Fruit fly (Drosophila melanogaster) whole organism, embryonic: ENCODE results near the gene Trf4-1.

Experiments
- Blimp-1 ChIP-seq: fragments of 200-800 bp; sonication (Bioruptor generic); optimal IDR thresholded peaks from 3 replicates; lab custom pipeline; 2018; ENCODE audit warnings: missing biosample characterization, missing genetic modification characterization, mild to moderate bottlenecking, moderate library complexity, missing genetic modification reagents
- CG10147 ChIP-seq: fragments of 200-800 bp; sonication (Bioruptor generic); optimal IDR thresholded peaks from 2 replicates; lab custom pipeline; 2019; ENCODE audit warnings: missing biosample characterization, mild to moderate bottlenecking, missing genetic modification characterization, moderate library complexity
- CG11560 ChIP-seq: fragments of 200-800 bp; sonication (Bioruptor generic); IDR thresholded peaks from 3 replicates; pipeline ENCODE4 v1.3.6; 2022; ENCODE audit warnings: missing biosample characterization, missing genetic modification characterization
- CG12071 ChIP-seq: fragments of 200-800 bp; sonication (Bioruptor generic); optimal IDR thresholded peaks from 3 replicates; lab custom pipeline; 2018; ENCODE audit warnings: missing biosample characterization, mild to moderate bottlenecking, missing genetic modification characterization
- CG12104 ChIP-seq: fragments of 200-800 bp; sonication (Bioruptor generic); optimal IDR thresholded peaks from 3 replicates; lab custom pipeline; 2016; ENCODE audit warnings: missing biosample characterization, missing genetic modification characterization
- CG12155 ChIP-seq: fragments of 200-800 bp; sonication (Bioruptor generic); optimal IDR thresholded peaks from 3 replicates; lab custom pipeline; 2016; ENCODE audit warnings: missing biosample characterization, missing genetic modification characterization
- CG12219 ChIP-seq: fragments of 200-800 bp; sonication (Bioruptor generic); optimal IDR thresholded peaks from 3 replicates; lab custom pipeline; 2018; ENCODE audit warnings: missing biosample characterization, mild to moderate bottlenecking, missing genetic modification characterization
- CG12391 ChIP-seq: fragments of 200-800 bp; sonication (Bioruptor generic); optimal IDR thresholded peaks from 3 replicates; lab custom pipeline; 2018; ENCODE audit warnings: missing biosample characterization, mild to moderate bottlenecking, missing genetic modification characterization, moderate library complexity
- CG15601 ChIP-seq: fragments of 200-800 bp; sonication (Bioruptor generic); optimal IDR thresholded peaks from 3 replicates; lab custom pipeline; 2019; ENCODE audit warnings: missing biosample characterization, mild to moderate bottlenecking, missing genetic modification characterization, moderate library complexity
- CG17829 ChIP-seq: fragments of 200-800 bp; optimal IDR thresholded peaks from 2 replicates; lab custom pipeline; 2019; ENCODE audit warnings: missing biosample characterization, mild to moderate bottlenecking, missing genetic modification characterization, moderate library complexity
- CG2712 ChIP-seq: fragments of 200-800 bp; optimal IDR thresholded peaks from 3 replicates; lab custom pipeline; 2019; ENCODE audit warnings: missing biosample characterization, mild to moderate bottlenecking, missing genetic modification characterization, moderate library complexity
- CG32772 ChIP-seq: fragments of 200-800 bp; sonication (Bioruptor generic); IDR thresholded peaks from 2 replicates; pipeline ENCODE4 v1.3.6; 2022; ENCODE audit warnings: missing biosample characterization, missing genetic modification characterization
- CG33213 ChIP-seq: fragments of 200-800 bp; sonication (Bioruptor generic); optimal IDR thresholded peaks from 3 replicates; lab custom pipeline; 2016; ENCODE audit warnings: missing biosample characterization, missing genetic modification characterization
- CG34224 ChIP-seq: fragments of 200-800 bp; sonication (Bioruptor generic); IDR thresholded peaks from 3 replicates; pipeline ENCODE4 v1.3.6; 2022; ENCODE audit warnings: missing biosample characterization, missing genetic modification characterization; ENCODE audit not compliant: partially characterized antibody
- CG8281 ChIP-seq: fragments of 200-800 bp; sonication (Bioruptor generic); optimal IDR thresholded peaks from 2 replicates; lab custom pipeline; 2018; ENCODE audit warnings: missing biosample characterization, mild to moderate bottlenecking, missing genetic modification characterization, moderate library complexity
- CG8944 ChIP-seq: fragments of 200-800 bp; sonication (Bioruptor generic); optimal IDR thresholded peaks from 3 replicates; lab custom pipeline; 2016; ENCODE audit warnings: missing biosample characterization, missing genetic modification characterization
- CkIIα-i1 ChIP-seq: fragments of 200-800 bp; sonication (Bioruptor generic); IDR thresholded peaks from 2 replicates; pipeline ENCODE4 v1.3.6; 2022; ENCODE audit warnings: missing biosample characterization, missing genetic modification characterization
- Deaf1 ChIP-seq: fragments of 200-800 bp; optimal IDR thresholded peaks from 3 replicates; lab custom pipeline; 2019; ENCODE audit warnings: missing biosample characterization, mild to moderate bottlenecking, missing genetic modification characterization, moderate library complexity
- Drgx ChIP-seq: fragments of 200-800 bp; sonication (Bioruptor generic); IDR thresholded peaks from 2 replicates; pipeline ENCODE4 v1.3.6; 2022; ENCODE audit warnings: missing biosample characterization, missing genetic modification characterization
- Ets97D ChIP-seq: fragments of 200-800 bp; sonication (Bioruptor generic); optimal IDR thresholded peaks from 3 replicates; lab custom pipeline; 2016; ENCODE audit warnings: missing biosample characterization, missing genetic modification characterization
- Hr51 ChIP-seq, 2 experiments: fragments of 200-800 bp; sonication (Bioruptor generic); optimal IDR thresholded peaks; 2 replicates in 1 of 2; 3 replicates in 1 of 2; lab custom pipeline; 2016 to 2018; ENCODE audit warnings: missing biosample characterization in 2 of 2, missing genetic modification characterization in 2 of 2, mild to moderate bottlenecking in 1 of 2, moderate library complexity in 1 of 2
- Med ChIP-seq: fragments of 200-800 bp; sonication (Bioruptor generic); peaks from one replicate; lab custom pipeline; 2016; ENCODE audit warnings: missing biosample characterization, missing genetic modification characterization, mild to moderate bottlenecking, inconsistent platforms, moderate library complexity
- Mes4 ChIP-seq: fragments of 200-800 bp; sonication (Bioruptor generic); optimal IDR thresholded peaks from 2 replicates; lab custom pipeline; 2016; ENCODE audit warnings: missing biosample characterization, missing genetic modification characterization
- Side ChIP-seq: fragments of 200-800 bp; sonication (Bioruptor generic); optimal IDR thresholded peaks from 2 replicates; lab custom pipeline; 2016; ENCODE audit warnings: missing biosample characterization, missing genetic modification characterization
- Sin3A ChIP-seq: fragments of >200 bp; optimal IDR thresholded peaks from 2 replicates; lab custom pipeline; 2018
- Sry-β ChIP-seq: fragments of 200-800 bp; sonication (Bioruptor generic); optimal IDR thresholded peaks from 2 replicates; lab custom pipeline; 2018; ENCODE audit warnings: missing biosample characterization, mild to moderate bottlenecking, missing genetic modification characterization, moderate library complexity
- amos ChIP-seq: fragments of 200-800 bp; sonication (Bioruptor generic); IDR thresholded peaks from 2 replicates; pipeline ENCODE4 v1.3.6; 2022; ENCODE audit warnings: missing biosample characterization, missing genetic modification characterization; ENCODE audit not compliant: partially characterized antibody
- ara ChIP-seq: fragments of 200-800 bp; sonication (Bioruptor generic); IDR thresholded peaks from 2 replicates; pipeline ENCODE4 v1.3.6; 2022; ENCODE audit warnings: missing biosample characterization, missing genetic modification characterization
- bsh ChIP-seq, 2 experiments: fragments of 200-800 bp; sonication (Bioruptor generic); optimal IDR thresholded peaks; 2 replicates each; lab custom pipeline; 2017 to 2018; ENCODE audit warnings: mild to moderate bottlenecking in 2 of 2, missing biosample characterization in 2 of 2, missing genetic modification characterization in 2 of 2, moderate library complexity in 1 of 2
- corto ChIP-seq: fragments of 200-800 bp; sonication (Bioruptor generic); optimal IDR thresholded peaks from 2 replicates; lab custom pipeline; 2016; ENCODE audit warnings: missing biosample characterization, mild to moderate bottlenecking, missing genetic modification characterization, moderate library complexity
- crol ChIP-seq: fragments of 200-800 bp; sonication (Bioruptor generic); IDR thresholded peaks from 2 replicates; pipeline ENCODE4 v1.3.6; 2022; ENCODE audit warnings: missing biosample characterization, missing genetic modification characterization
- danr ChIP-seq: fragments of 200-800 bp; sonication (Bioruptor generic); IDR thresholded peaks from 2 replicates; pipeline ENCODE4 v1.3.6; 2022; ENCODE audit warnings: missing biosample characterization, missing genetic modification characterization
- ewg ChIP-seq: fragments of 200-800 bp; sonication (Bioruptor generic); optimal IDR thresholded peaks from 3 replicates; lab custom pipeline; 2017; ENCODE audit warnings: mild to moderate bottlenecking, missing biosample characterization, missing genetic modification reagents, missing genetic modification characterization
- gfzf ChIP-seq: fragments of 200-800 bp; sonication (Bioruptor generic); optimal IDR thresholded peaks from 2 replicates; lab custom pipeline; 2016; ENCODE audit warnings: missing biosample characterization, mild to moderate bottlenecking, missing genetic modification characterization, moderate library complexity
- hbn ChIP-seq: fragments of 200-800 bp; sonication (Bioruptor generic); IDR thresholded peaks from 2 replicates; pipeline ENCODE4 v1.3.6; 2022; ENCODE audit warnings: missing biosample characterization, missing genetic modification characterization; ENCODE audit not compliant: partially characterized antibody
- kah ChIP-seq: fragments of 200-800 bp; sonication (Bioruptor generic); optimal IDR thresholded peaks from 2 replicates; lab custom pipeline; 2018; ENCODE audit warnings: missing biosample characterization, mild to moderate bottlenecking, missing genetic modification characterization
- ken ChIP-seq: fragments of 200-800 bp; sonication (Bioruptor generic); IDR thresholded peaks from 3 replicates; pipeline ENCODE4 v1.3.6; 2022; ENCODE audit warnings: missing biosample characterization, missing genetic modification characterization
- nom ChIP-seq: fragments of 200-800 bp; sonication (Bioruptor generic); optimal IDR thresholded peaks from 2 replicates; lab custom pipeline; 2017; ENCODE audit warnings: missing biosample characterization, missing genetic modification characterization, mild to moderate bottlenecking, moderate library complexity, missing genetic modification reagents
- pb ChIP-seq: fragments of 200-800 bp; sonication (Bioruptor generic); optimal IDR thresholded peaks from 3 replicates; lab custom pipeline; 2016; ENCODE audit warnings: missing biosample characterization, missing genetic modification characterization
- pzg ChIP-seq: fragments of 200-800 bp; sonication (Bioruptor generic); optimal IDR thresholded peaks from 3 replicates; lab custom pipeline; 2018; ENCODE audit warnings: missing biosample characterization, mild to moderate bottlenecking, missing genetic modification characterization, moderate library complexity
- sens ChIP-seq: fragments of 200-800 bp; sonication (Bioruptor generic); peaks from one replicate; lab custom pipeline; 2016; ENCODE audit warnings: missing biosample characterization, missing genetic modification characterization
- sna ChIP-seq: fragments of 200-800 bp; sonication (Bioruptor generic); IDR thresholded peaks from 2 replicates; pipeline ENCODE4 v1.3.6; 2022; ENCODE audit warnings: missing biosample characterization, missing genetic modification characterization; ENCODE audit not compliant: partially characterized antibody
- so ChIP-seq: fragments of 200-800 bp; sonication (Bioruptor generic); IDR thresholded peaks from 3 replicates; pipeline ENCODE4 v1.3.6; 2022; ENCODE audit warnings: missing biosample characterization, missing genetic modification characterization
- sob ChIP-seq: fragments of 200-800 bp; sonication (Bioruptor generic); IDR thresholded peaks from 2 replicates; pipeline ENCODE4 v1.3.6; 2022; ENCODE audit warnings: missing biosample characterization, missing genetic modification characterization
- tx ChIP-seq: fragments of 200-800 bp; sonication (Bioruptor generic); optimal IDR thresholded peaks from 2 replicates; lab custom pipeline; 2016; ENCODE audit warnings: missing biosample characterization, missing genetic modification characterization
- vvl ChIP-seq: fragments of 200-800 bp; sonication (Bioruptor generic); IDR thresholded peaks from 2 replicates; pipeline ENCODE4 v1.3.6; 2022; ENCODE audit warnings: missing biosample characterization, missing genetic modification characterization
- wor ChIP-seq: fragments of 200-800 bp; sonication (Bioruptor generic); IDR thresholded peaks from 2 replicates; pipeline ENCODE4 v1.3.6; 2022; ENCODE audit warnings: missing biosample characterization, missing genetic modification characterization
- zen ChIP-seq: fragments of 200-800 bp; sonication (Bioruptor generic); optimal IDR thresholded peaks from 3 replicates; lab custom pipeline; 2018; ENCODE audit warnings: missing biosample characterization, mild to moderate bottlenecking, missing genetic modification characterization, moderate library complexity

Trf4-1 gene

dm6 chrX:8561404-8562397 is 1.6 kb downstream of the Trf4-1 start (continued):
- peak; percentile 74 for TF ChIP-seq Drgx (GFP tag; lab: Robert Waterston, UW)
- TF ChIP-seq CG34224 (GFP tag; lab: Robert Waterston, UW) = no peak; the same call in 2 of the 3 replicates
- TF ChIP-seq CG8281 (tag; lab: Kevin White, UChicago) = peak; percentile 56
- peak; percentile 38 for TF ChIP-seq CG33213 (GFP tag; lab: Kevin White, UChicago)
- no peak for TF ChIP-seq CG8944 (GFP tag; lab: Kevin White, UChicago)
- no peak for TF ChIP-seq corto (GFP tag; lab: Kevin White, UChicago)
- TF ChIP-seq CG10147 (GFP tag; lab: Kevin White, UChicago) = no peak
- TF ChIP-seq CG12391 (tag; lab: Kevin White, UChicago) = peak; percentile 39
- no peak for TF ChIP-seq sob (GFP tag; lab: Robert Waterston, UW)
- no peak for TF ChIP-seq Mes4 (GFP tag; lab: Kevin White, UChicago)
- TF ChIP-seq Med (GFP tag; lab: Kevin White, UChicago) = peak; percentile 92
- 0 out of 2 replicates have a peak, but pooled peaks have one; percentile 20 for TF ChIP-seq sna (GFP tag; lab: Robert Waterston, UW)
- peak; percentile 39; the same call in 1 of the 2 replicates for TF ChIP-seq hbn (GFP tag; lab: Robert Waterston, UW)
- TF ChIP-seq CG12219 = no peak
- TF ChIP-seq Hr51 (GFP tag; optimal IDR thresholded peaks at IDR 0.05; lab: Kevin White, UChicago) = peak in 1 of 2 experiments; percentile 23
- TF ChIP-seq CG12104 (GFP tag; lab: Kevin White, UChicago) = no peak
- TF ChIP-seq danr (GFP tag; lab: Robert Waterston, UW) = no peak
- TF ChIP-seq zen (tag; lab: Kevin White, UChicago) = peak; percentile 80
- no peak for TF ChIP-seq wor (GFP tag; lab: Robert Waterston, UW)
- TF ChIP-seq Sin3A = peak; percentile 23
- no peak; the same call in 2 of the 3 replicates for TF ChIP-seq so (GFP tag; lab: Robert Waterston, UW)
- TF ChIP-seq crol = peak; percentile 69; the same call in 1 of the 2 replicates
- TF ChIP-seq Sry-β = no peak
- TF ChIP-seq CG32772 = no peak
- peak; percentile 81 for TF ChIP-seq vvl (GFP tag; lab: Robert Waterston, UW)
- TF ChIP-seq amos (GFP tag; lab: Robert Waterston, UW) = peak; percentile 54; the same call in 1 of the 2 replicates
- TF ChIP-seq pzg = peak; percentile 48
- no peak for TF ChIP-seq CG12155 (GFP tag; lab: Kevin White, UChicago)
- no peak for TF ChIP-seq nom (GFP tag; lab: Kevin White, UChicago)
- TF ChIP-seq Ets97D = peak; percentile 6
- peak; percentile 84 for TF ChIP-seq sens (GFP tag; lab: Kevin White, UChicago)
- TF ChIP-seq Deaf1 (tag; lab: Kevin White, UChicago) = no peak
- TF ChIP-seq ara = no peak
- TF ChIP-seq ewg (GFP tag; lab: Kevin White, UChicago) = no peak
- no peak for TF ChIP-seq CG11560 (tag; lab: Robert Waterston, UW)
- TF ChIP-seq Blimp-1 (GFP tag; lab: Kevin White, UChicago) = peak; percentile 42
- peak in 1 of 2 experiments; percentile 6 for TF ChIP-seq bsh (GFP tag; optimal IDR thresholded peaks at IDR 0.05; lab: Kevin White, UChicago)
- TF ChIP-seq CkIIα-i1 (GFP tag; lab: Robert Waterston, UW) = no peak
- TF ChIP-seq gfzf (GFP tag; lab: Kevin White, UChicago) = no peak
- TF ChIP-seq kah (GFP tag; lab: Kevin White, UChicago) = peak; percentile 99
- TF ChIP-seq pb (GFP tag; lab: Kevin White, UChicago) = no peak
- peak; percentile 0 for TF ChIP-seq CG2712 (tag; lab: Kevin White, UChicago)
- no peak for TF ChIP-seq CG17829 (tag; lab: Kevin White, UChicago)
- no peak for TF ChIP-seq ken (GFP tag; lab: Robert Waterston, UW)
- peak; percentile 56 for TF ChIP-seq Side (GFP tag; lab: Kevin White, UChicago)
- no peak for TF ChIP-seq CG15601 (tag; lab: Kevin White, UChicago)
- TF ChIP-seq tx (GFP tag; lab: Kevin White, UChicago) = peak; percentile 28
- peak; percentile 34 for TF ChIP-seq CG12071 (GFP tag; lab: Kevin White, UChicago)
